Fruit fly (Drosophila melanogaster) whole organism, embryonic: ENCODE data around the gene flfl.

Experiments
- Aef1 ChIP-seq: fragments of 200-800 bp; sonication (Bioruptor generic); IDR thresholded peaks from 3 replicates; pipeline ENCODE4 v1.3.6; 2022; ENCODE audit warnings: missing biosample characterization, missing genetic modification characterization
- Atf3 ChIP-seq: fragments of 200-800 bp; sonication (Bioruptor generic); optimal IDR thresholded peaks from 3 replicates; lab custom pipeline; 2016; ENCODE audit warnings: missing biosample characterization, missing genetic modification characterization
- B-H1 ChIP-seq: fragments of 200-800 bp; sonication (Bioruptor generic); IDR thresholded peaks from 3 replicates; pipeline ENCODE4 v1.3.6; 2022; ENCODE audit warnings: missing biosample characterization, missing genetic modification characterization
- Blimp-1 ChIP-seq: fragments of 200-800 bp; sonication (Bioruptor generic); optimal IDR thresholded peaks from 3 replicates; lab custom pipeline; 2018; ENCODE audit warnings: missing biosample characterization, missing genetic modification characterization, mild to moderate bottlenecking, moderate library complexity, missing genetic modification reagents
- CG1024 ChIP-seq: fragments of 200-800 bp; sonication (Bioruptor generic); IDR thresholded peaks from 2 replicates; pipeline ENCODE4 v1.3.6; 2022; ENCODE audit warnings: missing biosample characterization, missing genetic modification characterization
- CG11560 ChIP-seq: fragments of 200-800 bp; sonication (Bioruptor generic); IDR thresholded peaks from 3 replicates; pipeline ENCODE4 v1.3.6; 2022; ENCODE audit warnings: missing biosample characterization, missing genetic modification characterization
- CG12155 ChIP-seq: fragments of 200-800 bp; sonication (Bioruptor generic); optimal IDR thresholded peaks from 3 replicates; lab custom pipeline; 2016; ENCODE audit warnings: missing biosample characterization, missing genetic modification characterization
- CG12942 ChIP-seq: fragments of 200-800 bp; sonication (Bioruptor generic); optimal IDR thresholded peaks from 3 replicates; lab custom pipeline; 2016; ENCODE audit warnings: missing biosample characterization, missing genetic modification characterization
- CG14014 ChIP-seq: fragments of 200-800 bp; sonication (Bioruptor generic); IDR thresholded peaks from 2 replicates; pipeline ENCODE4 v1.3.6; 2022; ENCODE audit warnings: missing biosample characterization, missing genetic modification characterization
- CG16815 ChIP-seq: fragments of 200-800 bp; sonication (Bioruptor generic); optimal IDR thresholded peaks from 3 replicates; lab custom pipeline; 2017; ENCODE audit warnings: missing biosample characterization, mild to moderate bottlenecking, missing genetic modification characterization
- CG17361 ChIP-seq: fragments of 200-800 bp; sonication (Bioruptor generic); IDR thresholded peaks from 3 replicates; pipeline ENCODE4 v1.3.6; 2022; ENCODE audit warnings: missing biosample characterization, missing genetic modification characterization
- CG17385 ChIP-seq: fragments of 200-800 bp; sonication (Bioruptor generic); optimal IDR thresholded peaks from 3 replicates; lab custom pipeline; 2018; ENCODE audit warnings: missing biosample characterization, mild to moderate bottlenecking, missing genetic modification characterization
- CG17912 ChIP-seq: fragments of 200-800 bp; sonication (Bioruptor generic); optimal IDR thresholded peaks from 2 replicates; lab custom pipeline; 2018; ENCODE audit warnings: missing biosample characterization, mild to moderate bottlenecking, missing genetic modification characterization
- CG18476 ChIP-seq: fragments of 200-800 bp; sonication (Bioruptor generic); optimal IDR thresholded peaks from 2 replicates; lab custom pipeline; 2016; ENCODE audit warnings: missing biosample characterization, mild to moderate bottlenecking, missing genetic modification characterization
- CG30431 ChIP-seq: fragments of 200-800 bp; sonication (Bioruptor generic); optimal IDR thresholded peaks from 2 replicates; lab custom pipeline; 2017; ENCODE audit warnings: missing biosample characterization, missing genetic modification characterization
- CG31224 ChIP-seq: fragments of 200-800 bp; sonication (Bioruptor generic); IDR thresholded peaks from 2 replicates; pipeline ENCODE4 v1.3.6; 2022; ENCODE audit warnings: missing biosample characterization, missing genetic modification characterization
- CG3407 ChIP-seq: fragments of 200-800 bp; sonication (Bioruptor generic); optimal IDR thresholded peaks from 2 replicates; lab custom pipeline; 2018; ENCODE audit warnings: missing biosample characterization, mild to moderate bottlenecking, missing genetic modification characterization
- CG4707 ChIP-seq: fragments of 200-800 bp; sonication (Bioruptor generic); optimal IDR thresholded peaks from 2 replicates; lab custom pipeline; 2018; ENCODE audit warnings: missing biosample characterization, mild to moderate bottlenecking, missing genetic modification characterization, moderate library complexity
- CG4854 ChIP-seq: fragments of 200-800 bp; sonication (Bioruptor generic); optimal IDR thresholded peaks from 2 replicates; lab custom pipeline; 2016; ENCODE audit warnings: missing biosample characterization, missing genetic modification characterization, inconsistent platforms
- CG6854 ChIP-seq: fragments of 200-800 bp; sonication (Bioruptor generic); optimal IDR thresholded peaks from 3 replicates; lab custom pipeline; 2017; ENCODE audit warnings: missing biosample characterization, mild to moderate bottlenecking, missing genetic modification characterization
- CG7372 ChIP-seq: fragments of 200-800 bp; sonication (Bioruptor generic); IDR thresholded peaks from 2 replicates; pipeline ENCODE4 v1.3.6; 2022; ENCODE audit warnings: missing biosample characterization, missing genetic modification characterization
- CG7963 ChIP-seq: fragments of 200-800 bp; sonication (Bioruptor generic); IDR thresholded peaks from 3 replicates; pipeline ENCODE4 v1.3.6; 2022; ENCODE audit warnings: missing biosample characterization, missing genetic modification characterization; ENCODE audit not compliant: partially characterized antibody
- D19A ChIP-seq: fragments of 200-800 bp; optimal IDR thresholded peaks from 3 replicates; lab custom pipeline; 2019; ENCODE audit warnings: missing biosample characterization, mild to moderate bottlenecking, missing genetic modification characterization, moderate library complexity
- Dbx ChIP-seq: fragments of 200-800 bp; sonication (Bioruptor generic); IDR thresholded peaks from 3 replicates; pipeline ENCODE4 v1.3.6; 2022; ENCODE audit warnings: missing biosample characterization, missing genetic modification characterization
- Dek ChIP-seq: fragments of 200-800 bp; sonication (Bioruptor generic); optimal IDR thresholded peaks from 3 replicates; lab custom pipeline; 2019; ENCODE audit warnings: missing biosample characterization, mild to moderate bottlenecking, missing genetic modification characterization, moderate library complexity
- Fer1 ChIP-seq: fragments of 200-800 bp; sonication (Bioruptor generic); optimal IDR thresholded peaks from 2 replicates; lab custom pipeline; 2017; ENCODE audit warnings: missing biosample characterization, mild to moderate bottlenecking, missing genetic modification characterization
- Gug ChIP-seq: fragments of 200-800 bp; sonication (Bioruptor generic); IDR thresholded peaks from 4 replicates; pipeline ENCODE4 v1.3.6; 2022; ENCODE audit warnings: missing biosample characterization, missing genetic modification characterization
- Hr78 ChIP-seq, 2 experiments: fragments of 200-800 bp in 1 of 2; fragments of >200 bp in 1 of 2; sonication (Bioruptor generic) in 1 of 2; optimal IDR thresholded peaks; 2 replicates each; lab custom pipeline; 2017 to 2019; ENCODE audit warnings: missing biosample characterization in 2 of 2, missing genetic modification characterization in 2 of 2, mild to moderate bottlenecking in 1 of 2, moderate library complexity in 1 of 2
- Kr ChIP-seq: fragments of 200-800 bp; sonication (Bioruptor generic); optimal IDR thresholded peaks from 2 replicates; lab custom pipeline; 2017; ENCODE audit warnings: missing biosample characterization, mild to moderate bottlenecking, missing genetic modification characterization
- Med ChIP-seq: fragments of 200-800 bp; sonication (Bioruptor generic); peaks from one replicate; lab custom pipeline; 2016; ENCODE audit warnings: missing biosample characterization, missing genetic modification characterization, mild to moderate bottlenecking, inconsistent platforms, moderate library complexity
- Nf-YB ChIP-seq: fragments of 200-800 bp; sonication (Bioruptor generic); optimal IDR thresholded peaks from 3 replicates; lab custom pipeline; 2019; ENCODE audit warnings: missing biosample characterization, mild to moderate bottlenecking, missing genetic modification characterization, moderate library complexity
- Spps ChIP-seq: fragments of 200-800 bp; sonication (Bioruptor generic); optimal IDR thresholded peaks from 2 replicates; lab custom pipeline; 2018; ENCODE audit warnings: missing biosample characterization, mild to moderate bottlenecking, missing genetic modification characterization
- Taf1 ChIP-seq: fragments of 200-800 bp; sonication (Bioruptor generic); IDR thresholded peaks from 2 replicates; pipeline ENCODE4 v1.3.6; 2022; ENCODE audit warnings: missing biosample characterization, missing genetic modification characterization
- Tbp ChIP-seq: fragments of >200 bp; optimal IDR thresholded peaks from 2 replicates; lab custom pipeline; 2018; ENCODE audit warnings: missing biosample characterization, missing genetic modification characterization
- Usf ChIP-seq: fragments of 200-800 bp; sonication (Bioruptor generic); optimal IDR thresholded peaks from 2 replicates; lab custom pipeline; 2017; ENCODE audit warnings: missing genotype, missing biosample characterization, missing genetic modification characterization
- Xrp1 ChIP-seq: fragments of 200-800 bp; sonication (Bioruptor generic); IDR thresholded peaks from 2 replicates; pipeline ENCODE4 v1.3.6; 2022; ENCODE audit warnings: missing biosample characterization, missing genetic modification characterization
- caup ChIP-seq: fragments of 200-800 bp; sonication (Bioruptor generic); optimal IDR thresholded peaks from 3 replicates; lab custom pipeline; 2017; ENCODE audit warnings: missing biosample characterization, mild to moderate bottlenecking, missing genetic modification characterization, moderate library complexity; ENCODE audit not compliant: severe bottlenecking
- cg ChIP-seq: fragments of 200-800 bp; sonication (Bioruptor generic); optimal IDR thresholded peaks from 3 replicates; lab custom pipeline; 2019; ENCODE audit warnings: missing biosample characterization, mild to moderate bottlenecking, missing genetic modification characterization, moderate library complexity
- chn ChIP-seq: fragments of 200-800 bp; sonication (Bioruptor generic); optimal IDR thresholded peaks from 2 replicates; lab custom pipeline; 2016; ENCODE audit warnings: missing biosample characterization, missing genetic modification characterization
- ind ChIP-seq: fragments of 200-800 bp; sonication (Bioruptor generic); optimal IDR thresholded peaks from 3 replicates; lab custom pipeline; 2016; ENCODE audit warnings: missing biosample characterization, missing genetic modification characterization
- jumu ChIP-seq: fragments of 200-800 bp; sonication (Bioruptor generic); optimal IDR thresholded peaks from 3 replicates; lab custom pipeline; 2016; ENCODE audit warnings: missing biosample characterization, missing genetic modification characterization
- peb ChIP-seq: fragments of 200-800 bp; sonication (Bioruptor generic); IDR thresholded peaks from 2 replicates; pipeline ENCODE4 v1.3.6; 2022; ENCODE audit warnings: missing biosample characterization, missing genetic modification characterization
- ranshi ChIP-seq: fragments of 200-800 bp; sonication (Bioruptor generic); IDR thresholded peaks from 2 replicates; pipeline ENCODE4 v1.3.6; 2022; ENCODE audit warnings: missing biosample characterization, missing genetic modification characterization
- salm ChIP-seq: fragments of 200-800 bp; sonication (Bioruptor generic); optimal IDR thresholded peaks from 2 replicates; lab custom pipeline; 2018; ENCODE audit warnings: missing biosample characterization, mild to moderate bottlenecking, missing genetic modification characterization
- tin ChIP-seq: fragments of 200-800 bp; sonication (Bioruptor generic); optimal IDR thresholded peaks from 3 replicates; lab custom pipeline; 2016; ENCODE audit warnings: missing biosample characterization, missing genetic modification characterization
- tio ChIP-seq: fragments of 200-800 bp; sonication (Bioruptor generic); optimal IDR thresholded peaks from 2 replicates; lab custom pipeline; 2017; ENCODE audit warnings: missing biosample characterization, missing genetic modification characterization, inconsistent platforms
- tna ChIP-seq: fragments of 200-800 bp; sonication (Bioruptor generic); IDR thresholded peaks from 2 replicates; pipeline ENCODE4 v1.3.6; 2022; ENCODE audit warnings: missing biosample characterization, missing genetic modification characterization; ENCODE audit not compliant: partially characterized antibody
- tx ChIP-seq: fragments of 200-800 bp; sonication (Bioruptor generic); optimal IDR thresholded peaks from 2 replicates; lab custom pipeline; 2016; ENCODE audit warnings: missing biosample characterization, missing genetic modification characterization
- wor ChIP-seq: fragments of 200-800 bp; sonication (Bioruptor generic); IDR thresholded peaks from 2 replicates; pipeline ENCODE4 v1.3.6; 2022; ENCODE audit warnings: missing biosample characterization, missing genetic modification characterization
- yki ChIP-seq: fragments of >200 bp; optimal IDR thresholded peaks from 3 replicates; lab custom pipeline; 2018
- zfh1 ChIP-seq: fragments of 200-800 bp; sonication (Bioruptor generic); IDR thresholded peaks from 3 replicates; pipeline ENCODE4 v1.3.6; 2022; ENCODE audit warnings: missing biosample characterization, missing genetic modification characterization

Gene flfl

dm6 chr3R:13715012-13715673 is 31.4 kb downstream of the flfl start, which contains the start of gene kmr (continued):
- TF ChIP-seq Atf3 (no peak), Kr (GFP tag; lab: Kevin White, UChicago) (peak; percentile 73), Hr78 (GFP tag; optimal IDR thresholded peaks at IDR 0.05; lab: Kevin White, UChicago) (no peak), CG14014 (peak; percentile 48; the same call in 1 of the 2 replicates), CG17912 (GFP tag; lab: Kevin White, UChicago) (peak; percentile 61), CG11560 (tag; lab: Robert Waterston, UW) (no peak), Dbx (GFP tag; lab: Robert Waterston, UW) (peak; percentile 75), zfh1 (GFP tag; lab: Robert Waterston, UW) (no peak; the same call in 2 of the 3 replicates), cg (GFP tag; lab: Kevin White, UChicago) (peak; percentile 65), yki (lab: Kevin White, UChicago) (no peak), CG4707 (peak; percentile 36), CG12155 (GFP tag; lab: Kevin White, UChicago) (no peak), CG12942 (GFP tag; lab: Kevin White, UChicago) (no peak), Spps (tag; lab: Kevin White, UChicago) (no peak), Xrp1 (GFP tag; lab: Robert Waterston, UW) (no peak; the same call in 1 of the 2 replicates), wor (GFP tag; lab: Robert Waterston, UW) (no peak), Dek (tag; lab: Kevin White, UChicago) (peak; percentile 5), Tbp (no peak), Taf1 (GFP tag; lab: Robert Waterston, UW) (no peak), Fer1 (GFP tag; lab: Kevin White, UChicago) (peak; percentile 77), tna (GFP tag; lab: Robert Waterston, UW) (no peak), Med (GFP tag; lab: Kevin White, UChicago) (peak; percentile 78), CG1024 (GFP tag; lab: Robert Waterston, UW) (no peak), CG31224 (GFP tag; lab: Robert Waterston, UW) (no peak), chn (GFP tag; lab: Kevin White, UChicago) (no peak), CG17361 (GFP tag; lab: Robert Waterston, UW) (no peak), caup (peak; percentile 59), peb (GFP tag; lab: Robert Waterston, UW) (no peak), salm (peak; percentile 5), Nf-YB (GFP tag; lab: Kevin White, UChicago) (peak; percentile 20), Usf (no peak), B-H1 (GFP tag; lab: Robert Waterston, UW) (no peak; the same call in 2 of the 3 replicates), CG4854 (GFP tag; lab: Kevin White, UChicago) (peak; percentile 36), Gug (GFP tag; lab: Robert Waterston, UW) (no peak), CG30431 (GFP tag; lab: Kevin White, UChicago) (no peak), ind (GFP tag; lab: Kevin White, UChicago) (no peak), D19A (tag; lab: Kevin White, UChicago) (peak; percentile 14), CG16815 (GFP tag; lab: Kevin White, UChicago) (no peak), CG7963 (GFP tag; lab: Robert Waterston, UW) (0 out of 3 replicates have a peak, but pooled peaks have one; percentile 22), jumu (GFP tag; lab: Kevin White, UChicago) (no peak), Blimp-1 (GFP tag; lab: Kevin White, UChicago) (peak; percentile 11), CG18476 (GFP tag; lab: Kevin White, UChicago) (peak; percentile 24), tio (GFP tag; lab: Kevin White, UChicago) (no peak), ranshi (peak; percentile 26; the same call in 1 of the 2 replicates), tin (GFP tag; lab: Kevin White, UChicago) (no peak), CG17385 (GFP tag; lab: Kevin White, UChicago) (peak; percentile 21), CG6854 (GFP tag; lab: Kevin White, UChicago) (peak; percentile 69), CG3407 (no peak), tx (GFP tag; lab: Kevin White, UChicago) (no peak), Aef1 (no peak), CG7372 (GFP tag; lab: Robert Waterston, UW) (peak; percentile 18; the same call in 1 of the 2 replicates)
